Worm (Caenorhabditis elegans): ENCODE measurements around the gene sms-2.

- TF ChIP-seq tra-4 (tag; optimal IDR thresholded peaks at IDR 0.05), result no peak
- no peak for TF ChIP-seq hnd-1 (tag; optimal IDR thresholded peaks at IDR 0.05)
- no peak for TF ChIP-seq B0310.2 (tag; optimal IDR thresholded peaks at IDR 0.05)
Observed at ce11 chrX:992650-993403, 44.1 kb upstream of the sms-2 start.

All from whole organism, early embryonic.